Worm (Caenorhabditis elegans): ENCODE data around the gene rps-11.

- TF ChIP-seq flt-1 (GFP tag; IDR thresholded peaks at IDR 0.05) (no peak), klf-2 (GFP tag; conservative IDR thresholded peaks at IDR 0.05) (no peak), ztf-23 (GFP tag; IDR thresholded peaks at IDR 0.05) (no peak), cog-1 (tag; optimal IDR thresholded peaks at IDR 0.05) (no peak), ref-1 (GFP tag; conservative IDR thresholded peaks at IDR 0.05) (no peak), tab-1 (GFP tag; IDR thresholded peaks at IDR 0.05) (0 out of 2 replicates have a peak, but pooled peaks have one; percentile 35), T22C8.4 (GFP tag; IDR thresholded peaks at IDR 0.05) (no peak; the same call in 1 of the 2 replicates)
Observed at ce11 chrIV:11583906-11584378, 18.5 kb upstream of the rps-11 start, which contains the start of gene F12F6.1.

All from whole organism, midembryonic.